Worm (Caenorhabditis elegans) whole organism, young adult: ENCODE results near the gene Y48C3A.20.

Experiments
- B0019.2 ChIP-seq: fragments of 200-800 bp; sonication (Bioruptor generic); conservative IDR thresholded peaks from 2 replicates; pipeline ENCODE4 v1.3.6; 2022; ENCODE audit warnings: missing genetic modification reagents, missing genetic modification characterization, missing compliant biosample characterization
- B0261.1 ChIP-seq: sonication (generic microtip); optimal IDR thresholded peaks from 2 replicates; lab custom pipeline; 2016; ENCODE audit warnings: mild to moderate bottlenecking, missing genetic modification characterization, moderate library complexity, missing compliant biosample characterization
- F52B5.7 ChIP-seq: sonication (generic microtip); optimal IDR thresholded peaks from 2 replicates; lab custom pipeline; 2016; ENCODE audit warnings: mild to moderate bottlenecking, missing genetic modification characterization, missing compliant biosample characterization
- F57A8.1 ChIP-seq: fragments of 200-800 bp; sonication (Bioruptor generic); optimal IDR thresholded peaks from 2 replicates; lab custom pipeline; 2018; ENCODE audit warnings: mild to moderate bottlenecking, missing genetic modification characterization, moderate library complexity, missing compliant biosample characterization
- K11D2.4 ChIP-seq: fragments of 200-800 bp; sonication (Bioruptor generic); IDR thresholded peaks from 2 replicates; pipeline ENCODE4 v1.3.6; 2022; ENCODE audit warnings: missing genetic modification reagents, missing genetic modification characterization, missing compliant biosample characterization
- Y53F4B.3 ChIP-seq: fragments of 200-800 bp; sonication (Bioruptor generic); IDR thresholded peaks from 2 replicates; pipeline ENCODE4 v1.3.6; 2022; ENCODE audit warnings: missing genetic modification reagents, missing genetic modification characterization, missing compliant biosample characterization
- Y53G8AR.9 ChIP-seq: fragments of 200-800 bp; sonication (Bioruptor generic); conservative IDR thresholded peaks from 2 replicates; pipeline ENCODE4 v1.3.6; 2022; ENCODE audit warnings: missing genetic modification reagents, missing genetic modification characterization, missing compliant biosample characterization
- aptf-2 ChIP-seq: fragments of 200-800 bp; sonication (Bioruptor generic); conservative IDR thresholded peaks from 2 replicates; pipeline ENCODE4 v1.3.6; 2022; ENCODE audit warnings: missing genetic modification reagents, missing genetic modification characterization, missing compliant biosample characterization
- athp-1 ChIP-seq: sonication (generic microtip); optimal IDR thresholded peaks from 2 replicates; lab custom pipeline; 2017; ENCODE audit warnings: mild to moderate bottlenecking, missing genetic modification characterization, missing compliant biosample characterization
- cebp-2 ChIP-seq: fragments of 200-800 bp; sonication (Bioruptor generic); IDR thresholded peaks from 2 replicates; pipeline ENCODE4 v1.3.6; 2022; ENCODE audit warnings: missing genetic modification characterization, missing compliant biosample characterization
- ceh-58 ChIP-seq: fragments of 200-800 bp; sonication (Bioruptor generic); IDR thresholded peaks from 2 replicates; pipeline ENCODE4 v1.3.6; 2022; ENCODE audit warnings: missing genetic modification characterization, missing compliant biosample characterization
- chd-7 ChIP-seq: sonication (generic microtip); optimal IDR thresholded peaks from 2 replicates; lab custom pipeline; 2016; ENCODE audit warnings: mild to moderate bottlenecking, missing genetic modification characterization, moderate library complexity, missing compliant biosample characterization
- egl-18 ChIP-seq: fragments of 200-800 bp; sonication (Bioruptor generic); IDR thresholded peaks from 2 replicates; pipeline ENCODE4 v1.3.6; 2022; ENCODE audit warnings: missing genetic modification reagents, missing genetic modification characterization, missing compliant biosample characterization
- egrh-3 ChIP-seq: fragments of 200-800 bp; sonication (Bioruptor generic); IDR thresholded peaks from 2 replicates; pipeline ENCODE4 v1.3.6; 2022; ENCODE audit warnings: missing genetic modification reagents, missing genetic modification characterization, missing compliant biosample characterization
- hmg-1.2 ChIP-seq: fragments of 200-800 bp; sonication (Bioruptor generic); IDR thresholded peaks from 2 replicates; pipeline ENCODE4 v1.3.6; 2022; ENCODE audit warnings: missing genetic modification reagents, missing genetic modification characterization, missing compliant biosample characterization
- hmg-20 ChIP-seq: fragments of 200-800 bp; sonication (Bioruptor generic); IDR thresholded peaks from 2 replicates; pipeline ENCODE4 v1.3.6; 2022; ENCODE audit warnings: missing genetic modification reagents, missing genetic modification characterization, missing compliant biosample characterization
- lag-1 ChIP-seq: fragments of 200-800 bp; sonication (Bioruptor generic); IDR thresholded peaks from 2 replicates; pipeline ENCODE4 v1.3.6; 2022; ENCODE audit warnings: missing genetic modification reagents, missing genetic modification characterization, missing compliant biosample characterization
- lin-26 ChIP-seq: fragments of 200-800 bp; sonication (Bioruptor generic); IDR thresholded peaks from 2 replicates; pipeline ENCODE4 v1.3.6; 2022; ENCODE audit warnings: missing genetic modification reagents, missing genetic modification characterization, missing compliant biosample characterization
- lin-54 ChIP-seq: fragments of 200-800 bp; sonication (Bioruptor generic); optimal IDR thresholded peaks from 2 replicates; lab custom pipeline; 2018; ENCODE audit warnings: mild to moderate bottlenecking, missing genetic modification characterization, missing compliant biosample characterization
- lsl-1 ChIP-seq: fragments of 200-800 bp; sonication (Bioruptor generic); optimal IDR thresholded peaks from 2 replicates; lab custom pipeline; 2018; ENCODE audit warnings: mild to moderate bottlenecking, missing genetic modification characterization, moderate library complexity, missing compliant biosample characterization
- lsy-27 ChIP-seq: sonication (generic microtip); optimal IDR thresholded peaks from 2 replicates; lab custom pipeline; 2017; ENCODE audit warnings: missing genetic modification characterization, mild to moderate bottlenecking, missing compliant biosample characterization, antibody characterized with exemption, missing genotype, borderline replicate concordance; ENCODE audit not compliant: insufficient read depth
- nfya-2 ChIP-seq: fragments of 200-800 bp; sonication (Bioruptor generic); IDR thresholded peaks from 2 replicates; pipeline ENCODE4 v1.3.6; 2022; ENCODE audit warnings: missing genetic modification reagents, missing genetic modification characterization, missing compliant biosample characterization
- nhr-120 ChIP-seq: fragments of 200-800 bp; sonication (Bioruptor generic); IDR thresholded peaks from 2 replicates; pipeline ENCODE4 v1.3.6; 2022; ENCODE audit warnings: missing genetic modification characterization, missing compliant biosample characterization
- nhr-80 ChIP-seq: sonication (generic microtip); optimal IDR thresholded peaks from 2 replicates; lab custom pipeline; 2016; ENCODE audit warnings: missing genetic modification characterization, missing compliant biosample characterization
- repo-1 ChIP-seq: sonication (generic microtip); optimal IDR thresholded peaks from 2 replicates; lab custom pipeline; 2017; ENCODE audit warnings: mild to moderate bottlenecking, missing genetic modification characterization, missing compliant biosample characterization
- rpc-1 ChIP-seq, 2 experiments: fragments of 150-350 bp in 1 of 2; sonication (generic microtip) in 1 of 2; optimal IDR thresholded peaks; 2 replicates each; lab custom pipeline; 2014 to 2018; ENCODE audit warnings: missing biosample characterization in 1 of 2, missing genetic modification characterization in 1 of 2, missing genetic modification reagents in 1 of 2, missing genotype in 1 of 2
- snpc-3.4 ChIP-seq: sonication (generic microtip); optimal IDR thresholded peaks from 2 replicates; lab custom pipeline; 2017; ENCODE audit warnings: missing genetic modification characterization, mild to moderate bottlenecking, missing compliant biosample characterization, antibody characterized with exemption, moderate library complexity, missing genotype, missing genetic modification reagents
- sptf-2 ChIP-seq: fragments of 200-800 bp; sonication (Bioruptor generic); optimal IDR thresholded peaks from 2 replicates; lab custom pipeline; 2018; ENCODE audit warnings: mild to moderate bottlenecking, missing genetic modification characterization, missing compliant biosample characterization
- tlf-1 ChIP-seq: fragments of 200-800 bp; sonication (Bioruptor generic); optimal IDR thresholded peaks from 2 replicates; lab custom pipeline; 2018; ENCODE audit warnings: mild to moderate bottlenecking, missing genetic modification characterization, missing compliant biosample characterization
- zfh-2 ChIP-seq: fragments of 200-800 bp; sonication (Bioruptor generic); conservative IDR thresholded peaks from 2 replicates; pipeline ENCODE4 v1.3.6; 2022; ENCODE audit warnings: missing genetic modification reagents, missing genetic modification characterization, missing compliant biosample characterization
- ztf-25 ChIP-seq: fragments of 200-800 bp; sonication (Bioruptor generic); IDR thresholded peaks from 2 replicates; pipeline ENCODE4 v1.3.6; 2022; ENCODE audit warnings: missing genetic modification reagents, missing genetic modification characterization, missing compliant biosample characterization
- ztf-28 ChIP-seq: fragments of 200-800 bp; sonication (Bioruptor generic); IDR thresholded peaks from 2 replicates; pipeline ENCODE4 v1.3.6; 2022; ENCODE audit warnings: missing genetic modification reagents, missing genetic modification characterization, missing compliant biosample characterization
- ztf-3 ChIP-seq: fragments of 200-800 bp; sonication (Bioruptor generic); optimal IDR thresholded peaks from 2 replicates; lab custom pipeline; 2018; ENCODE audit warnings: mild to moderate bottlenecking, missing genetic modification characterization, missing compliant biosample characterization

Gene Y48C3A.20

ce11 chrII:13412335-13412734 is 42.9 kb downstream of the Y48C3A.20 start, which contains the start of gene Y48C3A.18:
TSS of gene Y48C3A.18 (plus strand) at chrII:13412635.
- no peak for TF ChIP-seq K11D2.4 (GFP tag; lab: Robert Waterston, UW)
- no peak for TF ChIP-seq lsy-27 (tag; lab: Kevin White, UChicago)
- no peak for TF ChIP-seq aptf-2 (GFP tag; lab: Robert Waterston, UW)
- no peak for TF ChIP-seq nhr-80 (tag; lab: Kevin White, UChicago)
- TF ChIP-seq, all 124 proteins: peak for 0

ce11 chrII:13414099-13414498 is 44.7 kb downstream of the Y48C3A.20 start:
- TF ChIP-seq ztf-3 (GFP tag; lab: Kevin White, UChicago) (no peak), repo-1 (tag; lab: Kevin White, UChicago) (no peak), egl-18 (no peak), B0019.2 (GFP tag; lab: Robert Waterston, UW) (no peak), sptf-2 (GFP tag; lab: Kevin White, UChicago) (no peak), egrh-3 (GFP tag; lab: Robert Waterston, UW) (no peak), lin-26 (no peak)

ce11 chrII:13414554-13415057 is 45.2 kb downstream of the Y48C3A.20 start, which contains the start of gene Y48E1C.1:
TSS of gene Y48E1C.1 (plus strand) at chrII:13415007.
- no peak for TF ChIP-seq chd-7 (tag; lab: Kevin White, UChicago)
- TF ChIP-seq ztf-28 (GFP tag; lab: Robert Waterston, UW) = no peak
- TF ChIP-seq ztf-25 (GFP tag; lab: Robert Waterston, UW) = no peak
- no peak for TF ChIP-seq tlf-1 (GFP tag; lab: Kevin White, UChicago)
- TF ChIP-seq rpc-1 (optimal IDR thresholded peaks at IDR 0.05; lab: Kevin White, UChicago) = no peak
- TF ChIP-seq rpc-1 (tag; optimal IDR thresholded peaks at IDR 0.05; lab: Kevin White, UChicago) = no peak
- no peak for TF ChIP-seq B0261.1 (tag; lab: Kevin White, UChicago)
- TF ChIP-seq cebp-2 = no peak
- TF ChIP-seq nfya-2 = no peak
- no peak for TF ChIP-seq nhr-120 (GFP tag; lab: Robert Waterston, UW)
- TF ChIP-seq athp-1 = no peak

- TF ChIP-seq zfh-2 (GFP tag; lab: Robert Waterston, UW) = peak; percentile 50
- no peak for TF ChIP-seq F57A8.1
Measured at ce11 chrII:13416552-13416951, 47.1 kb downstream of the Y48C3A.20 start.

ce11 chrII:13417452-13418031 is 48.1 kb downstream of the Y48C3A.20 start:
- no peak for TF ChIP-seq Y53G8AR.9 (GFP tag; lab: Robert Waterston, UW)
- TF ChIP-seq, all 124 proteins: peak for 0

ce11 chrII:13424242-13424641 is 54.8 kb downstream of the Y48C3A.20 start, which contains the start of gene Y48E1C.2:
TSS of gene Y48E1C.2 (plus strand) at chrII:13424542.
- TF ChIP-seq F52B5.7 = no peak
- no peak for TF ChIP-seq Y53F4B.3 (GFP tag; lab: Robert Waterston, UW)
- TF ChIP-seq hmg-20 (GFP tag; lab: Robert Waterston, UW) = no peak
- no peak for TF ChIP-seq lin-54 (GFP tag; lab: Kevin White, UChicago)
- no peak for TF ChIP-seq snpc-3.4 (tag; lab: Kevin White, UChicago)
- TF ChIP-seq ceh-58 = no peak
- no peak for TF ChIP-seq lin-26
- TF ChIP-seq ztf-3 (GFP tag; lab: Kevin White, UChicago) = no peak
- no peak for TF ChIP-seq rpc-1 (optimal IDR thresholded peaks at IDR 0.05; lab: Kevin White, UChicago)
- TF ChIP-seq rpc-1 (tag; optimal IDR thresholded peaks at IDR 0.05; lab: Kevin White, UChicago) = no peak
- no peak for TF ChIP-seq lag-1 (GFP tag; lab: Robert Waterston, UW)
- TF ChIP-seq lsl-1 (GFP tag; lab: Kevin White, UChicago) = no peak
- TF ChIP-seq hmg-1.2 (GFP tag; lab: Robert Waterston, UW) = no peak
